Worm (Caenorhabditis elegans): ENCODE results near the gene C05E11.3.

ce11 chrX:4599526-4599925, 21.5 kb downstream of the C05E11.3 start:
- TF ChIP-seq W03F9.2 (tag; optimal IDR thresholded peaks at IDR 0.05) (no peak), him-1 (tag; optimal IDR thresholded peaks at IDR 0.05) (no peak), dao-5 (tag; optimal IDR thresholded peaks at IDR 0.05) (no peak)

All from whole organism, L4/young adult.